Fruit fly (Drosophila melanogaster) whole organism, embryonic: ENCODE results near the gene alien.

ENCODE experiments used
- ATbp ChIP-seq: fragments of 200-800 bp; sonication (Bioruptor generic); optimal IDR thresholded peaks from 2 replicates; lab custom pipeline; 2017; ENCODE audit warnings: missing biosample characterization, mild to moderate bottlenecking, missing genetic modification characterization, missing genetic modification reagents
- Abd-B ChIP-seq: fragments of 200-800 bp; sonication (Bioruptor generic); optimal IDR thresholded peaks from 2 replicates; lab custom pipeline; 2018; ENCODE audit warnings: missing biosample characterization, mild to moderate bottlenecking, missing genetic modification characterization, moderate library complexity
- Bdp1 ChIP-seq: fragments of 200-800 bp; sonication (Bioruptor generic); optimal IDR thresholded peaks from 3 replicates; lab custom pipeline; 2016; ENCODE audit warnings: missing biosample characterization, missing genetic modification characterization
- CG10209 ChIP-seq: fragments of 200-800 bp; sonication (Bioruptor generic); optimal IDR thresholded peaks from 3 replicates; lab custom pipeline; 2017; ENCODE audit warnings: missing biosample characterization, mild to moderate bottlenecking, missing genetic modification characterization, missing genetic modification reagents
- CG10366 ChIP-seq: fragments of 200-800 bp; sonication (Bioruptor generic); IDR thresholded peaks from 2 replicates; pipeline ENCODE4 v1.3.6; 2022; ENCODE audit warnings: missing biosample characterization, missing genetic modification characterization
- CG13424 ChIP-seq: fragments of 200-800 bp; sonication (Bioruptor generic); optimal IDR thresholded peaks from 2 replicates; lab custom pipeline; 2019; ENCODE audit warnings: missing biosample characterization, mild to moderate bottlenecking, missing genetic modification characterization, moderate library complexity
- CG15514 ChIP-seq: fragments of 200-800 bp; sonication (Bioruptor generic); optimal IDR thresholded peaks from 3 replicates; lab custom pipeline; 2017; ENCODE audit warnings: missing biosample characterization, missing genetic modification characterization, mild to moderate bottlenecking, moderate library complexity, missing genetic modification reagents
- CG15601 ChIP-seq: fragments of 200-800 bp; sonication (Bioruptor generic); optimal IDR thresholded peaks from 3 replicates; lab custom pipeline; 2019; ENCODE audit warnings: missing biosample characterization, mild to moderate bottlenecking, missing genetic modification characterization, moderate library complexity
- CG1602 ChIP-seq: fragments of 200-800 bp; sonication (Bioruptor generic); optimal IDR thresholded peaks from 3 replicates; lab custom pipeline; 2016; ENCODE audit warnings: missing biosample characterization, missing genetic modification characterization
- CG16813 ChIP-seq: fragments of 200-800 bp; sonication (Bioruptor generic); IDR thresholded peaks from 3 replicates; pipeline ENCODE4 v1.3.6; 2022; ENCODE audit warnings: missing biosample characterization, missing genetic modification characterization; ENCODE audit not compliant: partially characterized antibody
- CG17186 ChIP-seq: fragments of 200-800 bp; sonication (Bioruptor generic); optimal IDR thresholded peaks from 3 replicates; lab custom pipeline; 2017; ENCODE audit warnings: missing biosample characterization, missing genetic modification reagents, missing genetic modification characterization
- CG17912 ChIP-seq: fragments of 200-800 bp; sonication (Bioruptor generic); optimal IDR thresholded peaks from 2 replicates; lab custom pipeline; 2018; ENCODE audit warnings: missing biosample characterization, mild to moderate bottlenecking, missing genetic modification characterization
- CG1792 ChIP-seq: fragments of 200-800 bp; sonication (Bioruptor generic); optimal IDR thresholded peaks from 2 replicates; lab custom pipeline; 2016; ENCODE audit warnings: missing biosample characterization, missing genetic modification characterization
- CG2116 ChIP-seq: fragments of 200-800 bp; sonication (Bioruptor generic); optimal IDR thresholded peaks from 3 replicates; lab custom pipeline; 2018; ENCODE audit warnings: missing biosample characterization, mild to moderate bottlenecking, missing genetic modification characterization
- CG32532 ChIP-seq: fragments of 200-800 bp; sonication (Bioruptor generic); IDR thresholded peaks from 2 replicates; pipeline ENCODE4 v1.3.6; 2022; ENCODE audit warnings: missing biosample characterization, missing genetic modification characterization
- CG4404 ChIP-seq: fragments of 200-800 bp; sonication (Bioruptor generic); IDR thresholded peaks from 2 replicates; pipeline ENCODE4 v1.3.6; 2022; ENCODE audit warnings: missing biosample characterization, missing genetic modification characterization
- CG6813 ChIP-seq: fragments of 200-800 bp; sonication (Bioruptor generic); optimal IDR thresholded peaks from 2 replicates; lab custom pipeline; 2017; ENCODE audit warnings: missing biosample characterization, missing genetic modification characterization, mild to moderate bottlenecking, moderate library complexity, missing genetic modification reagents
- CG8478 ChIP-seq: fragments of >200 bp; optimal IDR thresholded peaks from 2 replicates; lab custom pipeline; 2018
- CG9797 ChIP-seq: fragments of 200-800 bp; sonication (Bioruptor generic); optimal IDR thresholded peaks from 3 replicates; lab custom pipeline; 2018; ENCODE audit warnings: missing biosample characterization, mild to moderate bottlenecking, missing genetic modification characterization
- CkIIα-i1 ChIP-seq: fragments of 200-800 bp; sonication (Bioruptor generic); IDR thresholded peaks from 2 replicates; pipeline ENCODE4 v1.3.6; 2022; ENCODE audit warnings: missing biosample characterization, missing genetic modification characterization
- CoRest ChIP-seq: fragments of 200-800 bp; sonication (Bioruptor generic); optimal IDR thresholded peaks from 3 replicates; lab custom pipeline; 2018; ENCODE audit warnings: missing biosample characterization, mild to moderate bottlenecking, missing genetic modification characterization, moderate library complexity
- Doc2 ChIP-seq: fragments of 200-800 bp; sonication (Bioruptor generic); IDR thresholded peaks from 2 replicates; pipeline ENCODE4 v1.3.6; 2022; ENCODE audit warnings: missing biosample characterization, missing genetic modification characterization
- Drgx ChIP-seq: fragments of 200-800 bp; sonication (Bioruptor generic); IDR thresholded peaks from 2 replicates; pipeline ENCODE4 v1.3.6; 2022; ENCODE audit warnings: missing biosample characterization, missing genetic modification characterization
- H15 ChIP-seq: fragments of 200-800 bp; sonication (Bioruptor generic); IDR thresholded peaks from 3 replicates; pipeline ENCODE4 v1.3.6; 2022; ENCODE audit warnings: missing biosample characterization, missing genetic modification characterization
- Hey ChIP-seq: fragments of 200-800 bp; sonication (Bioruptor generic); optimal IDR thresholded peaks from 3 replicates; lab custom pipeline; 2018; ENCODE audit warnings: missing biosample characterization, mild to moderate bottlenecking, missing genetic modification characterization
- Hmr ChIP-seq: fragments of 200-800 bp; sonication (Bioruptor generic); optimal IDR thresholded peaks from 3 replicates; lab custom pipeline; 2017; ENCODE audit warnings: mild to moderate bottlenecking, missing biosample characterization, missing genetic modification reagents, missing genetic modification characterization
- MBD-R2 ChIP-seq: fragments of 200-800 bp; sonication (Bioruptor generic); IDR thresholded peaks from 2 replicates; pipeline ENCODE4 v1.3.6; 2022; ENCODE audit warnings: missing biosample characterization, missing genetic modification characterization
- NK7.1 ChIP-seq: fragments of 200-800 bp; sonication (Bioruptor generic); optimal IDR thresholded peaks from 3 replicates; lab custom pipeline; 2016; ENCODE audit warnings: missing biosample characterization, missing genetic modification characterization
- Nf-YC ChIP-seq: fragments of 200-800 bp; optimal IDR thresholded peaks from 3 replicates; lab custom pipeline; 2019; ENCODE audit warnings: missing biosample characterization, mild to moderate bottlenecking, missing genetic modification characterization, moderate library complexity
- Rfx ChIP-seq: fragments of 200-800 bp; sonication (Bioruptor generic); IDR thresholded peaks from 2 replicates; pipeline ENCODE4 v1.3.6; 2022; ENCODE audit warnings: missing biosample characterization, missing genetic modification characterization
- Xrp1 ChIP-seq: fragments of 200-800 bp; sonication (Bioruptor generic); IDR thresholded peaks from 2 replicates; pipeline ENCODE4 v1.3.6; 2022; ENCODE audit warnings: missing biosample characterization, missing genetic modification characterization
- amos ChIP-seq: fragments of 200-800 bp; sonication (Bioruptor generic); IDR thresholded peaks from 2 replicates; pipeline ENCODE4 v1.3.6; 2022; ENCODE audit warnings: missing biosample characterization, missing genetic modification characterization; ENCODE audit not compliant: partially characterized antibody
- aop ChIP-seq: fragments of 200-800 bp; sonication (Bioruptor generic); IDR thresholded peaks from 2 replicates; pipeline ENCODE4 v1.3.6; 2022; ENCODE audit warnings: missing biosample characterization, missing genetic modification characterization
- ato ChIP-seq: fragments of 200-800 bp; sonication (Bioruptor generic); IDR thresholded peaks from 2 replicates; pipeline ENCODE4 v1.3.6; 2022; ENCODE audit warnings: missing biosample characterization, missing genetic modification characterization; ENCODE audit not compliant: partially characterized antibody
- bcd ChIP-seq: fragments of 200-800 bp; sonication (Bioruptor generic); optimal IDR thresholded peaks from 2 replicates; lab custom pipeline; 2017; ENCODE audit warnings: missing biosample characterization, mild to moderate bottlenecking, missing genetic modification characterization
- cas ChIP-seq: fragments of 200-800 bp; sonication (Bioruptor generic); IDR thresholded peaks from 2 replicates; pipeline ENCODE4 v1.3.6; 2022; ENCODE audit warnings: missing biosample characterization, missing genetic modification characterization
- chinmo ChIP-seq: fragments of 200-800 bp; sonication (Bioruptor generic); IDR thresholded peaks from 4 replicates; pipeline ENCODE4 v1.3.6; 2022; ENCODE audit warnings: missing biosample characterization, missing genetic modification characterization; ENCODE audit not compliant: partially characterized antibody
- dan ChIP-seq: fragments of 200-800 bp; sonication (Bioruptor generic); IDR thresholded peaks from 2 replicates; pipeline ENCODE4 v1.3.6; 2022; ENCODE audit warnings: missing biosample characterization, missing genetic modification characterization
- danr ChIP-seq: fragments of 200-800 bp; sonication (Bioruptor generic); IDR thresholded peaks from 2 replicates; pipeline ENCODE4 v1.3.6; 2022; ENCODE audit warnings: missing biosample characterization, missing genetic modification characterization
- ewg ChIP-seq: fragments of 200-800 bp; sonication (Bioruptor generic); optimal IDR thresholded peaks from 3 replicates; lab custom pipeline; 2017; ENCODE audit warnings: mild to moderate bottlenecking, missing biosample characterization, missing genetic modification reagents, missing genetic modification characterization
- fru ChIP-seq: fragments of >200 bp; optimal IDR thresholded peaks from 2 replicates; lab custom pipeline; 2017
- gt ChIP-seq: fragments of 200-800 bp; sonication (Bioruptor generic); IDR thresholded peaks from 2 replicates; pipeline ENCODE4 v1.3.6; 2022; ENCODE audit warnings: missing biosample characterization, missing genetic modification characterization
- knrl ChIP-seq: fragments of 200-800 bp; sonication (Bioruptor generic); IDR thresholded peaks from 3 replicates; pipeline ENCODE4 v1.3.6; 2022; ENCODE audit warnings: missing biosample characterization, missing genetic modification characterization; ENCODE audit not compliant: partially characterized antibody
- lmd ChIP-seq: fragments of 200-800 bp; sonication (Bioruptor generic); IDR thresholded peaks from 2 replicates; pipeline ENCODE4 v1.3.6; 2022; ENCODE audit warnings: missing biosample characterization, missing genetic modification characterization
- nerfin-2 ChIP-seq: fragments of 200-800 bp; sonication (Bioruptor generic); IDR thresholded peaks from 2 replicates; pipeline ENCODE4 v1.3.6; 2022; ENCODE audit warnings: missing biosample characterization, missing genetic modification characterization; ENCODE audit not compliant: partially characterized antibody
- shn ChIP-seq: fragments of 200-800 bp; sonication (Bioruptor generic); optimal IDR thresholded peaks from 3 replicates; lab custom pipeline; 2016; ENCODE audit warnings: missing biosample characterization, missing genetic modification characterization
- sqz ChIP-seq: fragments of 200-800 bp; sonication (Bioruptor generic); optimal IDR thresholded peaks from 3 replicates; lab custom pipeline; 2018; ENCODE audit warnings: missing biosample characterization, mild to moderate bottlenecking, missing genetic modification characterization
- toy ChIP-seq: fragments of 200-800 bp; sonication (Bioruptor generic); IDR thresholded peaks from 2 replicates; pipeline ENCODE4 v1.3.6; 2022; ENCODE audit warnings: missing biosample characterization, missing genetic modification characterization
- usp ChIP-seq: fragments of >200 bp; optimal IDR thresholded peaks from 2 replicates; lab custom pipeline; 2017; ENCODE audit warnings: missing biosample characterization, missing genetic modification characterization
- zfh1 ChIP-seq: fragments of 200-800 bp; sonication (Bioruptor generic); IDR thresholded peaks from 3 replicates; pipeline ENCODE4 v1.3.6; 2022; ENCODE audit warnings: missing biosample characterization, missing genetic modification characterization
- zfh2 ChIP-seq: fragments of 200-800 bp; sonication (Bioruptor generic); optimal IDR thresholded peaks from 2 replicates; lab custom pipeline; 2016; ENCODE audit warnings: missing biosample characterization, missing genetic modification characterization

The alien gene

DNA sequence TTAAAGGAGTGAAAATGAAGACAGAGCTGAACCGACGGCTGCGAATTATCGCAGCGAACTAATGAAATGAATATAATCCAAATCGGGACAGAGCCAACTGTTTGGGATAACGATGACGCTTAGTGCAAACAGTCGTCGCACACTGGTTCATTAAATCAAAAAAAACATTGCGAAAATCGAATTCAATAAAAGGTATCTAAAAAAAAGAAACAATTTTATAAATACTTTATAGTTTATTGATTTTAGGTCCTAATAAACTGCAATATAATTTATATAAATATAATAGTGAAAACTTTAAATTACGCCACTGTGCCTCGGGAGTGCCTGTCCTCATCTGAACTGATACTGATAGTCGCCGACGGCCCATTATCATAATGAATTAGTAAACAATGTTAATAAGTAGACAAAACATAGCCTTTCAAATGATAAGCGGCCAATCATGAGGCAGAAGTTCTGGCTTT lies 38.1 kb downstream of the alien start, which contains the start of gene CG31886 (continued):
- TF ChIP-seq Hmr (GFP tag; lab: Kevin White, UChicago) (peak; percentile 13), CG32532 (GFP tag; lab: Robert Waterston, UW) (peak; percentile 43; the same call in 1 of the 2 replicates), ewg (GFP tag; lab: Kevin White, UChicago) (no peak), CG9797 (GFP tag; lab: Kevin White, UChicago) (no peak), amos (GFP tag; lab: Robert Waterston, UW) (no peak), CG1602 (GFP tag; lab: Kevin White, UChicago) (no peak), danr (GFP tag; lab: Robert Waterston, UW) (no peak), CG8478 (lab: Kevin White, UChicago) (no peak), Hey (no peak), fru (lab: Kevin White, UChicago) (no peak), Bdp1 (GFP tag; lab: Kevin White, UChicago) (no peak), CG17912 (GFP tag; lab: Kevin White, UChicago) (no peak), CkIIα-i1 (GFP tag; lab: Robert Waterston, UW) (no peak), dan (no peak), CG15601 (tag; lab: Kevin White, UChicago) (peak; percentile 8), shn (GFP tag; lab: Kevin White, UChicago) (no peak), CG15514 (GFP tag; lab: Kevin White, UChicago) (peak; percentile 14), CG6813 (GFP tag; lab: Kevin White, UChicago) (no peak), CG10209 (peak; percentile 3), chinmo (GFP tag; lab: Robert Waterston, UW) (no peak), Abd-B (GFP tag; lab: Kevin White, UChicago) (no peak), bcd (no peak), aop (GFP tag; lab: Robert Waterston, UW) (no peak), MBD-R2 (GFP tag; lab: Robert Waterston, UW) (peak; percentile 21; the same call in 1 of the 2 replicates), gt (no peak), H15 (GFP tag; lab: Robert Waterston, UW) (no peak), NK7.1 (no peak), CG10366 (GFP tag; lab: Robert Waterston, UW) (peak; percentile 34), usp (GFP tag; lab: Kevin White, UChicago) (no peak), Xrp1 (GFP tag; lab: Robert Waterston, UW) (peak; percentile 55; the same call in 1 of the 2 replicates), CG1792 (no peak), CG16813 (no peak), lmd (GFP tag; lab: Robert Waterston, UW) (peak; percentile 31; the same call in 1 of the 2 replicates), Drgx (peak; percentile 84), Rfx (GFP tag; lab: Robert Waterston, UW) (no peak; the same call in 1 of the 2 replicates), zfh2 (GFP tag; lab: Kevin White, UChicago) (no peak), knrl (GFP tag; lab: Robert Waterston, UW) (no peak), nerfin-2 (GFP tag; lab: Robert Waterston, UW) (no peak), CG17186 (GFP tag; lab: Kevin White, UChicago) (no peak), Nf-YC (tag; lab: Kevin White, UChicago) (no peak), Doc2 (GFP tag; lab: Robert Waterston, UW) (no peak), ATbp (GFP tag; lab: Kevin White, UChicago) (no peak), CoRest (tag; lab: Kevin White, UChicago) (no peak), CG4404 (GFP tag; lab: Robert Waterston, UW) (no peak; the same call in 1 of the 2 replicates), CG13424 (no peak), ato (no peak), CG2116 (no peak), sqz (GFP tag; lab: Kevin White, UChicago) (no peak), cas (GFP tag; lab: Robert Waterston, UW) (no peak), toy (GFP tag; lab: Robert Waterston, UW) (no peak), zfh1 (GFP tag; lab: Robert Waterston, UW) (peak; percentile 58; the same call in 2 of the 3 replicates)
